Worm (Caenorhabditis elegans): ENCODE data around the gene nfyb-1.
"Not testable (repeated sequence)": the region's sequence is repeated elsewhere in the genome, so short reads cannot be mapped to it uniquely, and the experiment has no call there.

DNA sequence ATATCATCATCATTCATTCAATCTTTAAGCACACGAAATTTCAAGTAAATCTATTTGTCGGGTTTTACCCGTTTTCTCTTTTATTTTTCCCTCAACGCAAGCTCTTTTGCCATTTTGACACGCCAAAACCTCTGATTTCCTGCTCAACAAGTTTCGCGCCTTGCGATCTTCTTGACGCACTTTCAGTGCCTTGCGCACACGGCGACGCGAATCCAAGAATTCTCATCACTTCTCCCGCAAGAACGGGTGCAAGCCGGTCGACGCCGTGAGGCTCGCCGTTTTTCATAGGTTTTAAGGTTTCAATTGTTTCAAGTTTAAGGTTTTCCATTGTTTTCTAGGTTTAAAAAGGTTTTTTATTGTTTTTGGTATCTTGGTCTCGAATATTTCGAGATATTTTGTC is 50.4 kb downstream of the nfyb-1 start:
- TF ChIP-seq klf-2 (GFP tag; conservative IDR thresholded peaks at IDR 0.05); ztf-29 (GFP tag; IDR thresholded peaks at IDR 0.05): not testable (repeated sequence)
- peak; percentile 78; the same call in 1 of the 2 replicates for TF ChIP-seq flt-1 (GFP tag; IDR thresholded peaks at IDR 0.05)

Data from whole organism, midembryonic.